Fruit fly (Drosophila melanogaster) whole organism: ENCODE results near the gene CG46523.

Experiments
- CG8478 ChIP-seq: fragments of >200 bp; optimal IDR thresholded peaks from 2 replicates; lab custom pipeline; 2018; ENCODE audit warnings: inconsistent platforms
- Dll ChIP-seq: fragments of >200 bp; optimal IDR thresholded peaks from 2 replicates; lab custom pipeline; 2017
- EcR ChIP-seq, 2 experiments: fragments of >200 bp; optimal IDR thresholded peaks; 2 replicates each; lab custom pipeline; 2017; ENCODE audit warnings: missing biosample characterization in 2 of 2, missing genetic modification characterization in 2 of 2, missing genetic modification reagents in 2 of 2
- pan ChIP-seq: fragments of >200 bp; optimal IDR thresholded peaks from 2 replicates; lab custom pipeline; 2017
- psq ChIP-seq: fragments of >200 bp; optimal IDR thresholded peaks from 2 replicates; lab custom pipeline; 2017
- usp ChIP-seq: fragments of >200 bp; optimal IDR thresholded peaks from 2 replicates; lab custom pipeline; 2017; ENCODE audit warnings: missing biosample characterization, missing genetic modification characterization, mixed read lengths

Gene CG46523

dm6 chr3L:1938767-1939166, at the start of gene CG46523, which contains the start of gene CG5687:
TSS of gene CG46523 (minus strand) at chr3L:1939103.
TSS of gene CG5687 (minus strand) at chr3L:1939103.
- TF ChIP-seq EcR (GFP tag; optimal IDR thresholded peaks at IDR 0.05; lab: Kevin White, UChicago) (no peak), pan (no peak), usp (no peak), Dll (lab: Kevin White, UChicago) (no peak), CG8478 (lab: Kevin White, UChicago) (no peak), psq (no peak)

- TF ChIP-seq Dll (lab: Kevin White, UChicago): no peak
- no peak for TF ChIP-seq psq
- TF ChIP-seq usp: no peak
- TF ChIP-seq EcR (GFP tag; optimal IDR thresholded peaks at IDR 0.05; lab: Kevin White, UChicago): no peak
- no peak for TF ChIP-seq CG8478 (lab: Kevin White, UChicago)
- no peak for TF ChIP-seq pan
Observed at dm6 chr3L:1985406-1985805, 46.5 kb upstream of the CG46523 start.

dm6 chr3L:1976760-1977159, 37.9 kb upstream of the CG46523 start:
- TF ChIP-seq usp (no peak), EcR (GFP tag; optimal IDR thresholded peaks at IDR 0.05; lab: Kevin White, UChicago) (no peak), CG8478 (lab: Kevin White, UChicago) (no peak), pan (no peak), psq (no peak), Dll (lab: Kevin White, UChicago) (no peak)

DNA sequence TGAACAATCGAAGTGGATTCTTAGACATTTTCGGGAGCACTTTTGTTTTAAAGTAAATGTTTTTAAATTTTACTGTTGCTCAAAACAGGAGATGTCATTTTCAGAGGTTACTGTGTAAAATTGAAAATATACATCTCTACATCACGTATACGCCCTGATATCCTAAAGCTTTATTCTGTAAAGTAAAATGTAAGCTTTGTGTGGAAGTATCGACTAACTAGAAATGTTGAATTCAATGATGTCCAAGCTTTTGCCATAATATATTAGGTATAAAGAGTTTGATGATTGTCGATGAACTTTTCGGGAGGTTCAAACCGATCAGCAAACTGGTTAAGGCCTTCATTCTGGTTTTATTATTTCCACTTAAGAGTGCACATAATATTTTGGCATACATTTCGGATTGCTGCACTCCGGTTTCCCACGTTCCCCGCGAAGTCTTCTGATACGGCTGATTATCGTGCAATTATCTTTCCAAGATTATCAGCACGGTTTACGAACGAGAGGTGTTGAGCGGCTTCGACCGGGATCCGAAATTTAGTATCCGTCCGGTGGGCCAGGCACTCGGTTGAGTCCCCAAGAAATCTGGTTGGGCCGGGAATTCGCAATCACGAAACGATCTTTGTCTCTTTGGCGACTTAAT, 32.3 kb upstream of the CG46523 start, which contains the start of the genes CG11815 and acs:
Gene CG11815 (minus strand): TSS at position 98 of the 640 bp plus-strand sequence.
Gene acs (plus strand): TSS at position 536 of the 640 bp plus-strand sequence.
- no peak for TF ChIP-seq pan
- no peak for TF ChIP-seq CG8478 (lab: Kevin White, UChicago)
- no peak for TF ChIP-seq usp
- no peak for TF ChIP-seq EcR (GFP tag; optimal IDR thresholded peaks at IDR 0.05; lab: Kevin White, UChicago)
- no peak for TF ChIP-seq Dll (lab: Kevin White, UChicago)
- TF ChIP-seq psq: no peak

dm6 chr3L:1969539-1970337, 30.8 kb upstream of the CG46523 start, which contains the start of gene CG1927:
TSS of gene CG1927 (minus strand) at chr3L:1970079.
- TF ChIP-seq psq (no peak), EcR (GFP tag; optimal IDR thresholded peaks at IDR 0.05; lab: Kevin White, UChicago) (no peak), Dll (lab: Kevin White, UChicago) (no peak), usp (no peak), CG8478 (lab: Kevin White, UChicago) (no peak), pan (no peak)

DNA sequence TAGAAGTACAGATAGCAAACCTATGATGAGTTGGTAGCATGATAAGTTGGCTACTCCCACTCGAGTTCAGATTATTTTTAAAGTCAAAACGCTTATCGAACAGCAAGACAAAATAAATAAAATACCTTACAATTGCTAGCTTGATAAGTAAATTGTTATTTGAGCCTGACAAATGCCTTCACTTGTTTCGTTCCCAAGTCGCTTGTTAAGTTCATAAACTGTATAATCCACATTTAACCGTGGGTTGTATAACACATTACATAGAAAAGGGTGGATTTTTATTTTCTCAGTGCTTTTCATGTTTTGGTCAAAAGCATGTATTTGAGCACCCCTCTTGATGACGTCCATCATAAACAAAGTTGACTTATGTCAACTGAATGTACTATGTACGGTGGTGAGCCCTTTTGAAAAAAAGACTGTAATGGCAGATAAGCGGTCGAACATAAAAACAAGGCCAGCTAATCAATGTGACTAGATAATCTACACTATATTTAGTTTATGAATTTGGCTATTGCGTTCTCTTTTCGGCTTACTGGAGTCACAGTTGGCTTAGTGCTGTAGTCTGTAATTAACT, 30.0 kb upstream of the CG46523 start:
- no peak for TF ChIP-seq Dll (lab: Kevin White, UChicago)
- TF ChIP-seq EcR (GFP tag; optimal IDR thresholded peaks at IDR 0.05; lab: Kevin White, UChicago): no peak
- no peak for TF ChIP-seq usp
- no peak for TF ChIP-seq pan
- no peak for TF ChIP-seq psq
- no peak for TF ChIP-seq CG8478 (lab: Kevin White, UChicago)

DNA sequence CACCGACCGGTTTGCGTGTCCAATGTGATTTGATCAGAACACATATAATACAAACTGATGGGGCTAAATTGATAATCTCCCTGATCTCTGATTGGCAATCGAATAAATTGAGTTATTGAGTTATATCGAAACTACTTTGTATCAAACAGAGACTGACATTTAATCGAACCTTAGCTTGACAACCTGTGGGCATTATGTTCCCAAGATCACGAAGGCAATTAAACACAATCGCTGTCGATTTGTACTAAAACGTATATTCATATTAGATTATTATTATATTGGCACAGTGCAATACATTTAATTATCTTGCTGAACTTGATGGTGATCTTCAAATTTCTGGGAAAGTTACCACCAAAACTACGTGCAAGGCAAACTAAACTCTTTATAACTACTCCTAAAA, 29.5 kb upstream of the CG46523 start:
- no peak for TF ChIP-seq psq
- no peak for TF ChIP-seq CG8478 (lab: Kevin White, UChicago)
- TF ChIP-seq EcR (GFP tag; optimal IDR thresholded peaks at IDR 0.05; lab: Kevin White, UChicago): no peak

DNA sequence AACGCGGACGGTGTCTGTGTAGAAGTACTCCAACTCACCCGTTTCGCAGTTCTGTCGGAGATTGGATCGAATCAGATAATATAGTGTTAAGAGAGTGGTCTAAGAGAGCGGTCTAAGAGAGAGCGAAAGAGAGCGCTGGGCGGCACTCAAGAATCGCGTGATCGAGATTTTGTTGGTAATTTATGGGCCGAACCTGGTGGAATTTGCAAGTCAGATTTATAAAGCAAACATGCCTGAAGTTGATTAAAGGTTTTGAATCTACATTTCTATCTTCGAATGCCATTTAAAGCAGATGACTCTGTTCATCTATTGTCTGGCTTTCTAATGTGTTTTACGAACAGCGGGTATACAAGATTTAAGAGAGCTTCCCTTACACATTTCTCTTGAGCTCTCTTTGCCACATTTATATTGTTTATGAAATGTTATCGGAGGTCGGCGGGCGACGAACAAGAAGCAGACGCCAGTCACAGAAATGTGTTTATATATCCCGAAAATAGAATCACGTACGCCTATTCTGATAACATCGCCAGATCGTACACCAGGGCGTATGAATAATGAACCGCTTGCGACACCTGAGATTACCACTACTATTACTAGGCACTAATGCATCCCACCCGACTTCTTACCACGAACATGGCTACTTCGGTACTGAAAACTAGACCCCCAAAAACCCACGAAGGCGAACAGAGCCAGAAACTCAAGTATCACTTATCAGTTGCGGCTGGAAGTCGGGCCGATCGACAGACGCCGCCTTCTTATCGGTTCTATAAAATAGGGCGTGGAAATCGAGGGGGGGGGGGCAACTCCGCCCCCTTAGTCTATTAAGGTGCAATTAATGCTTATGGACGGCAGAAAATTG, 28.8 kb upstream of the CG46523 start:
- TF ChIP-seq CG8478 (lab: Kevin White, UChicago) (no peak), pan (no peak), usp (no peak), Dll (lab: Kevin White, UChicago) (no peak), EcR (GFP tag; optimal IDR thresholded peaks at IDR 0.05; lab: Kevin White, UChicago) (no peak), psq (no peak)

DNA sequence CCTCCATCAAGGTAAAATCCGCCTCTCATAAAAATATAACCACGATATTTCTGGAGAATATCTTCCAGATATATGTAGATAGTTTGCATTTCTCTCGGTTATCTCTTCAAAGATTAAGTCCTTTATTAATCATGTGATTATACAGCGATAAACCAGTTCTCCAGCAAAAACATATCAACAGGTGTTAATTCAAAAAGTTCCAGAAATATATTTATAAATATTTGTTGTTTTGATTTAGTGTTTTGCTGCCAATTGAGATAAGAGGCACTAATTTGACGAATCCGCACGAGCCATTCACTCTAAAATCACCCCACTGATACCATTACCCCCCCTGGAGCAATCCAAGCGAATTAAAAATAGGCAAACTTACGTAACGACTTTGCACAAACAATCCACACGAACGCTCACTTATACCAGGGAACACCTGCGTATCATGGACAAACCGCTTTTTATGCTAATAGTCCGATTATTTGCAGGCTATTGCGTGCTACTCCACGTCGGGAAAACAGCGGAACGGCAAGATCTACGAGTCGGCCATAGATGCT, 25.8 kb upstream of the CG46523 start:
- no peak for TF ChIP-seq Dll (lab: Kevin White, UChicago)
- TF ChIP-seq EcR (GFP tag; optimal IDR thresholded peaks at IDR 0.05; lab: Kevin White, UChicago): no peak
- TF ChIP-seq usp: no peak
- TF ChIP-seq CG8478 (lab: Kevin White, UChicago): no peak
- no peak for TF ChIP-seq pan
- no peak for TF ChIP-seq psq

DNA sequence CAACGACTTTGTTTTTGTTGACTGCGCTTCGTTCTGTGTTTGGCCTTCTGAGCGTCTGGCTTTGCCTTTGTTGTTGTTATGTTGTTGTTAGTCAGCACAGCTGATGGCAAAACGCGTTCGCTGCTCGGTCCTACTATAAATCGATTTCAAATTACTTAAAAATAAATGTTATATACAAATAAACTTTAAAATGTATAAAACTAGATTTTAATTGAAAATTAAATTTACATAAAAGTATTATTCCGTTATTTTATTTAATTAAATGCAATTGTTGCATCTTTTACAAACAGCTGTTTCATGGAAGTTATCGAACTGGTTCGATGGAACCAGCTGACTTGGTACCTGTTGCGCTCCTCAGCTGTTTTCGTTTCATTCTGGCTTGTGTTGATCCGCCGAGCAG, 25.2 kb upstream of the CG46523 start, which contains the start of gene mv:
Gene mv (minus strand): TSS at position 80 of the 400 bp plus-strand sequence.
- TF ChIP-seq Dll (lab: Kevin White, UChicago) (no peak), pan (no peak), EcR (GFP tag; optimal IDR thresholded peaks at IDR 0.05; lab: Kevin White, UChicago) (no peak), CG8478 (lab: Kevin White, UChicago) (no peak), psq (no peak), usp (no peak)

DNA sequence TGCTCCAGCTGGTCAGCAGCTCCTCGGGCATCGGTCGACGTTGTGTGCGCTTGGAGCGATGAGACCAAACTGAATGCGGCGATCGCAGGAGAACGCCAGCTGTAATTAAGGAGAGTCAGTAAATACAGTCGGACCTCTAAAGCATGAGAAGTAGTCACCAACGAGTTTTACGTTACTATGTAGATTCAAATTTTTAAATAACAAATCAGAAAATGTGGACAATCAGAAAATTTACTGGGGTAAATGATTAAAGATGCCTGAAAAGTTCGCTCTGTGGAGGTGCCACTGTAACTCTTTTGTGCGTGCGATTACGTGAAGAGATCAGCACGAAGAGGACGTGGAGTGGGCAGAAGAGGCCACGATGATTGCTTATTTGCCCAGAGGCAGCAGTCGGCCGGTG, 24.1 kb upstream of the CG46523 start, which contains the start of gene SCOT:
Gene SCOT (plus strand): TSS at position 180 of the 400 bp plus-strand sequence.
- TF ChIP-seq psq (no peak), pan (no peak), EcR (GFP tag; optimal IDR thresholded peaks at IDR 0.05; lab: Kevin White, UChicago) (no peak), Dll (lab: Kevin White, UChicago) (no peak), CG8478 (lab: Kevin White, UChicago) (no peak), usp (no peak)
